Fruit fly (Drosophila melanogaster) whole organism, embryonic: ENCODE measurements around the gene CG33514.

Experiments used
- ATbp ChIP-seq: fragments of 200-800 bp; sonication (Bioruptor generic); optimal IDR thresholded peaks from 2 replicates; lab custom pipeline; 2017; ENCODE audit warnings: missing biosample characterization, mild to moderate bottlenecking, missing genetic modification characterization, missing genetic modification reagents
- Abd-B ChIP-seq: fragments of 200-800 bp; sonication (Bioruptor generic); optimal IDR thresholded peaks from 2 replicates; lab custom pipeline; 2018; ENCODE audit warnings: missing biosample characterization, mild to moderate bottlenecking, missing genetic modification characterization, moderate library complexity
- Ada2b ChIP-seq: fragments of 200-800 bp; sonication (Bioruptor generic); IDR thresholded peaks from 2 replicates; pipeline ENCODE4 v1.3.6; 2022; ENCODE audit warnings: missing biosample characterization, missing genetic modification characterization
- BEAF-32 ChIP-seq: fragments of 200-800 bp; sonication (Bioruptor generic); optimal IDR thresholded peaks from 3 replicates; lab custom pipeline; 2017; ENCODE audit warnings: missing biosample characterization, missing genetic modification characterization, mild to moderate bottlenecking, moderate library complexity, missing genetic modification reagents
- CG1024 ChIP-seq: fragments of 200-800 bp; sonication (Bioruptor generic); IDR thresholded peaks from 2 replicates; pipeline ENCODE4 v1.3.6; 2022; ENCODE audit warnings: missing biosample characterization, missing genetic modification characterization
- CG10366 ChIP-seq: fragments of 200-800 bp; sonication (Bioruptor generic); IDR thresholded peaks from 2 replicates; pipeline ENCODE4 v1.3.6; 2022; ENCODE audit warnings: missing biosample characterization, missing genetic modification characterization
- CG10959 ChIP-seq: fragments of 200-800 bp; sonication (Bioruptor generic); IDR thresholded peaks from 2 replicates; pipeline ENCODE4 v1.3.6; 2022; ENCODE audit warnings: missing biosample characterization, missing genetic modification characterization
- CG11695 ChIP-seq: fragments of 200-800 bp; sonication (Bioruptor generic); IDR thresholded peaks from 3 replicates; pipeline ENCODE4 v1.3.6; 2022; ENCODE audit warnings: missing biosample characterization, missing genetic modification characterization
- CG12104 ChIP-seq: fragments of 200-800 bp; sonication (Bioruptor generic); optimal IDR thresholded peaks from 3 replicates; lab custom pipeline; 2016; ENCODE audit warnings: missing biosample characterization, missing genetic modification characterization
- CG12236 ChIP-seq: fragments of 200-800 bp; sonication (Bioruptor generic); optimal IDR thresholded peaks from 2 replicates; lab custom pipeline; 2016; ENCODE audit warnings: missing biosample characterization, missing genetic modification characterization
- CG14441 ChIP-seq: fragments of 200-800 bp; sonication (Bioruptor generic); IDR thresholded peaks from 2 replicates; pipeline ENCODE4 v1.3.6; 2022; ENCODE audit warnings: missing biosample characterization, missing genetic modification characterization
- CG14965 ChIP-seq: fragments of 200-800 bp; sonication (Bioruptor generic); optimal IDR thresholded peaks from 2 replicates; lab custom pipeline; 2016; ENCODE audit warnings: missing biosample characterization, missing genetic modification characterization, borderline replicate concordance
- CG16813 ChIP-seq: fragments of 200-800 bp; sonication (Bioruptor generic); IDR thresholded peaks from 3 replicates; pipeline ENCODE4 v1.3.6; 2022; ENCODE audit warnings: missing biosample characterization, missing genetic modification characterization; ENCODE audit not compliant: partially characterized antibody
- CG1792 ChIP-seq: fragments of 200-800 bp; sonication (Bioruptor generic); optimal IDR thresholded peaks from 2 replicates; lab custom pipeline; 2016; ENCODE audit warnings: missing biosample characterization, missing genetic modification characterization
- CG33213 ChIP-seq: fragments of 200-800 bp; sonication (Bioruptor generic); optimal IDR thresholded peaks from 3 replicates; lab custom pipeline; 2016; ENCODE audit warnings: missing biosample characterization, missing genetic modification characterization
- CG4282 ChIP-seq: fragments of 200-800 bp; sonication (Bioruptor generic); optimal IDR thresholded peaks from 2 replicates; lab custom pipeline; 2016; ENCODE audit warnings: missing biosample characterization, missing genetic modification characterization
- CG4360 ChIP-seq: fragments of 200-800 bp; sonication (Bioruptor generic); IDR thresholded peaks from 2 replicates; pipeline ENCODE4 v1.3.6; 2022; ENCODE audit warnings: missing biosample characterization, missing genetic modification characterization
- CG6272 ChIP-seq: fragments of 200-800 bp; sonication (Bioruptor generic); IDR thresholded peaks from 2 replicates; pipeline ENCODE4 v1.3.6; 2022; ENCODE audit warnings: missing biosample characterization, missing genetic modification characterization
- CG6854 ChIP-seq: fragments of 200-800 bp; sonication (Bioruptor generic); optimal IDR thresholded peaks from 3 replicates; lab custom pipeline; 2017; ENCODE audit warnings: missing biosample characterization, mild to moderate bottlenecking, missing genetic modification characterization
- CG7372 ChIP-seq: fragments of 200-800 bp; sonication (Bioruptor generic); IDR thresholded peaks from 2 replicates; pipeline ENCODE4 v1.3.6; 2022; ENCODE audit warnings: missing biosample characterization, missing genetic modification characterization
- CG9437 ChIP-seq: fragments of 200-800 bp; sonication (Bioruptor generic); optimal IDR thresholded peaks from 2 replicates; lab custom pipeline; 2018; ENCODE audit warnings: missing biosample characterization, mild to moderate bottlenecking, missing genetic modification characterization
- CG9609 ChIP-seq: fragments of 200-800 bp; sonication (Bioruptor generic); optimal IDR thresholded peaks from 3 replicates; lab custom pipeline; 2016; ENCODE audit warnings: missing biosample characterization, missing genetic modification characterization
- CG9727 ChIP-seq: fragments of 200-800 bp; sonication (Bioruptor generic); optimal IDR thresholded peaks from 3 replicates; lab custom pipeline; 2017; ENCODE audit warnings: missing biosample characterization, mild to moderate bottlenecking, missing genetic modification characterization
- CG9932 ChIP-seq: fragments of 200-800 bp; sonication (Bioruptor generic); IDR thresholded peaks from 2 replicates; pipeline ENCODE4 v1.3.6; 2022; ENCODE audit warnings: missing biosample characterization, missing genetic modification characterization
- CHES-1-like ChIP-seq: fragments of 200-800 bp; sonication (Bioruptor generic); optimal IDR thresholded peaks from 2 replicates; lab custom pipeline; 2016; ENCODE audit warnings: missing biosample characterization, missing genetic modification characterization
- Dll ChIP-seq: fragments of 200-800 bp; sonication (Bioruptor generic); IDR thresholded peaks from 4 replicates; pipeline ENCODE4 v1.3.6; 2022; ENCODE audit warnings: missing biosample characterization, missing genetic modification characterization; ENCODE audit not compliant: partially characterized antibody
- Doc3 ChIP-seq: fragments of 200-800 bp; sonication (Bioruptor generic); IDR thresholded peaks from 3 replicates; pipeline ENCODE4 v1.3.6; 2022; ENCODE audit warnings: missing biosample characterization, missing genetic modification characterization; ENCODE audit not compliant: partially characterized antibody
- Dref ChIP-seq: fragments of 200-800 bp; sonication (Bioruptor generic); IDR thresholded peaks from 2 replicates; pipeline ENCODE4 v1.3.6; 2022; ENCODE audit warnings: missing biosample characterization, missing genetic modification characterization
- Drgx ChIP-seq: fragments of 200-800 bp; sonication (Bioruptor generic); IDR thresholded peaks from 2 replicates; pipeline ENCODE4 v1.3.6; 2022; ENCODE audit warnings: missing biosample characterization, missing genetic modification characterization
- Gug ChIP-seq: fragments of 200-800 bp; sonication (Bioruptor generic); IDR thresholded peaks from 4 replicates; pipeline ENCODE4 v1.3.6; 2022; ENCODE audit warnings: missing biosample characterization, missing genetic modification characterization
- HLH3B ChIP-seq: fragments of 200-800 bp; sonication (Bioruptor generic); IDR thresholded peaks from 2 replicates; pipeline ENCODE4 v1.3.6; 2022; ENCODE audit warnings: missing biosample characterization, missing genetic modification characterization
- HLH54F ChIP-seq: fragments of 200-800 bp; sonication (Bioruptor generic); optimal IDR thresholded peaks from 3 replicates; lab custom pipeline; 2016; ENCODE audit warnings: missing biosample characterization, missing genetic modification characterization
- Mes4 ChIP-seq: fragments of 200-800 bp; sonication (Bioruptor generic); optimal IDR thresholded peaks from 2 replicates; lab custom pipeline; 2016; ENCODE audit warnings: missing biosample characterization, missing genetic modification characterization
- NC2α ChIP-seq: fragments of 200-800 bp; sonication (Bioruptor generic); optimal IDR thresholded peaks from 2 replicates; lab custom pipeline; 2016; ENCODE audit warnings: missing biosample characterization, missing genetic modification characterization
- Side ChIP-seq: fragments of 200-800 bp; sonication (Bioruptor generic); optimal IDR thresholded peaks from 2 replicates; lab custom pipeline; 2016; ENCODE audit warnings: missing biosample characterization, missing genetic modification characterization
- aop ChIP-seq: fragments of 200-800 bp; sonication (Bioruptor generic); IDR thresholded peaks from 2 replicates; pipeline ENCODE4 v1.3.6; 2022; ENCODE audit warnings: missing biosample characterization, missing genetic modification characterization
- cato ChIP-seq: fragments of 200-800 bp; sonication (Bioruptor generic); optimal IDR thresholded peaks from 2 replicates; lab custom pipeline; 2016; ENCODE audit warnings: missing biosample characterization, missing genetic modification characterization, borderline replicate concordance
- caup ChIP-seq: fragments of 200-800 bp; sonication (Bioruptor generic); optimal IDR thresholded peaks from 3 replicates; lab custom pipeline; 2017; ENCODE audit warnings: missing biosample characterization, mild to moderate bottlenecking, missing genetic modification characterization, moderate library complexity; ENCODE audit not compliant: severe bottlenecking
- dmrt99B ChIP-seq: fragments of 200-800 bp; sonication (Bioruptor generic); optimal IDR thresholded peaks from 2 replicates; lab custom pipeline; 2018; ENCODE audit warnings: missing biosample characterization, mild to moderate bottlenecking, missing genetic modification characterization, moderate library complexity
- exex ChIP-seq: fragments of 200-800 bp; sonication (Bioruptor generic); optimal IDR thresholded peaks from 4 replicates; lab custom pipeline; 2018; ENCODE audit warnings: missing biosample characterization, mild to moderate bottlenecking, missing genetic modification characterization, moderate library complexity
- gcm ChIP-seq: fragments of 200-800 bp; sonication (Bioruptor generic); optimal IDR thresholded peaks from 2 replicates; lab custom pipeline; 2019; ENCODE audit warnings: missing biosample characterization, mild to moderate bottlenecking, missing genetic modification characterization, moderate library complexity
- maf-S ChIP-seq: fragments of 200-800 bp; sonication (Bioruptor generic); optimal IDR thresholded peaks from 2 replicates; lab custom pipeline; 2016; ENCODE audit warnings: missing biosample characterization, missing genetic modification characterization
- nom ChIP-seq: fragments of 200-800 bp; sonication (Bioruptor generic); optimal IDR thresholded peaks from 2 replicates; lab custom pipeline; 2017; ENCODE audit warnings: missing biosample characterization, missing genetic modification characterization, mild to moderate bottlenecking, moderate library complexity, missing genetic modification reagents
- repo ChIP-seq: fragments of 200-800 bp; sonication (Bioruptor generic); optimal IDR thresholded peaks from 2 replicates; lab custom pipeline; 2016; ENCODE audit warnings: missing biosample characterization, missing genetic modification characterization
- rib ChIP-seq: fragments of 200-800 bp; sonication (Bioruptor generic); IDR thresholded peaks from 2 replicates; pipeline ENCODE4 v1.3.6; 2022; ENCODE audit warnings: missing biosample characterization, missing genetic modification characterization
- ro ChIP-seq: fragments of 200-800 bp; sonication (Bioruptor generic); IDR thresholded peaks from 2 replicates; pipeline ENCODE4 v1.3.6; 2022; ENCODE audit warnings: missing biosample characterization, missing genetic modification characterization
- salm ChIP-seq: fragments of 200-800 bp; sonication (Bioruptor generic); optimal IDR thresholded peaks from 2 replicates; lab custom pipeline; 2018; ENCODE audit warnings: missing biosample characterization, mild to moderate bottlenecking, missing genetic modification characterization
- sens ChIP-seq: fragments of 200-800 bp; sonication (Bioruptor generic); peaks from one replicate; lab custom pipeline; 2016; ENCODE audit warnings: missing biosample characterization, missing genetic modification characterization
- tx ChIP-seq: fragments of 200-800 bp; sonication (Bioruptor generic); optimal IDR thresholded peaks from 2 replicates; lab custom pipeline; 2016; ENCODE audit warnings: missing biosample characterization, missing genetic modification characterization
- vvl ChIP-seq: fragments of 200-800 bp; sonication (Bioruptor generic); IDR thresholded peaks from 2 replicates; pipeline ENCODE4 v1.3.6; 2022; ENCODE audit warnings: missing biosample characterization, missing genetic modification characterization

CG33514 gene

dm6 chr3L:4403180-4403769, 38.0 kb downstream of the CG33514 start, which contains the start of gene Syx17 (continued):
- peak; percentile 6 for TF ChIP-seq nom (GFP tag; lab: Kevin White, UChicago)
- TF ChIP-seq ro, result no peak
- TF ChIP-seq HLH3B (GFP tag; lab: Robert Waterston, UW), result peak; percentile 48; the same call in 1 of the 2 replicates
- TF ChIP-seq Side (GFP tag; lab: Kevin White, UChicago), result peak; percentile 59
- TF ChIP-seq vvl (GFP tag; lab: Robert Waterston, UW), result peak; percentile 73
- TF ChIP-seq CG11695 (GFP tag; lab: Robert Waterston, UW), result peak; percentile 48; the same call in 1 of the 3 replicates
- TF ChIP-seq CG4360, result peak; percentile 25; the same call in 1 of the 2 replicates
- peak; percentile 70 for TF ChIP-seq CG33213 (GFP tag; lab: Kevin White, UChicago)
- no peak for TF ChIP-seq CG10959 (GFP tag; lab: Robert Waterston, UW)
- peak; percentile 10 for TF ChIP-seq CG12104 (GFP tag; lab: Kevin White, UChicago)
- TF ChIP-seq Dref (GFP tag; lab: Robert Waterston, UW), result peak; percentile 99
- TF ChIP-seq sens (GFP tag; lab: Kevin White, UChicago), result peak; percentile 94
- TF ChIP-seq Abd-B (GFP tag; lab: Kevin White, UChicago), result peak; percentile 48
- TF ChIP-seq dmrt99B (tag; lab: Kevin White, UChicago), result peak; percentile 61
- peak; percentile 86 for TF ChIP-seq Dll (GFP tag; lab: Robert Waterston, UW)
- TF ChIP-seq CG1024 (GFP tag; lab: Robert Waterston, UW), result no peak
- peak; percentile 51 for TF ChIP-seq caup (GFP tag; lab: Kevin White, UChicago)
- TF ChIP-seq Drgx (GFP tag; lab: Robert Waterston, UW), result peak; percentile 70
- peak; percentile 41 for TF ChIP-seq CG9437 (GFP tag; lab: Kevin White, UChicago)
- peak; percentile 11 for TF ChIP-seq CG12236
- TF ChIP-seq Doc3 (GFP tag; lab: Robert Waterston, UW), result peak; percentile 76
- TF ChIP-seq Ada2b, result no peak
- TF ChIP-seq CG9609 (GFP tag; lab: Kevin White, UChicago), result peak; percentile 34
- peak; percentile 50 for TF ChIP-seq maf-S (GFP tag; lab: Kevin White, UChicago)
- no peak for TF ChIP-seq salm (tag; lab: Kevin White, UChicago)
- peak; percentile 43 for TF ChIP-seq CG9727 (GFP tag; lab: Kevin White, UChicago)
- peak; percentile 83 for TF ChIP-seq CG9932 (GFP tag; lab: Robert Waterston, UW)
- TF ChIP-seq cato, result no peak
- peak; percentile 90 for TF ChIP-seq CG16813
- TF ChIP-seq CG14441 (GFP tag; lab: Robert Waterston, UW), result 0 out of 2 replicates have a peak, but pooled peaks have one; percentile 6
- TF ChIP-seq Gug (GFP tag; lab: Robert Waterston, UW), result peak; percentile 36; the same call in 1 of the 4 replicates
- TF ChIP-seq exex, result peak; percentile 51
- TF ChIP-seq CG14965 (GFP tag; lab: Kevin White, UChicago), result no peak
- no peak for TF ChIP-seq CG6854
- TF ChIP-seq rib (GFP tag; lab: Robert Waterston, UW), result peak; percentile 76; the same call in 1 of the 2 replicates
- TF ChIP-seq ATbp (GFP tag; lab: Kevin White, UChicago), result no peak
- TF ChIP-seq CG4282 (GFP tag; lab: Kevin White, UChicago), result peak; percentile 49
- TF ChIP-seq BEAF-32 (GFP tag; lab: Kevin White, UChicago), result peak; percentile 94
- TF ChIP-seq CHES-1-like (GFP tag; lab: Kevin White, UChicago), result peak; percentile 87
- peak; percentile 52; the same call in 1 of the 2 replicates for TF ChIP-seq CG6272
- TF ChIP-seq aop (GFP tag; lab: Robert Waterston, UW), result no peak
- TF ChIP-seq CG10366, result peak; percentile 46
- TF ChIP-seq repo (GFP tag; lab: Kevin White, UChicago), result peak; percentile 53
- peak; percentile 60 for TF ChIP-seq HLH54F (GFP tag; lab: Kevin White, UChicago)
- TF ChIP-seq gcm (GFP tag; lab: Kevin White, UChicago), result peak; percentile 68
- TF ChIP-seq NC2α (GFP tag; lab: Kevin White, UChicago), result peak; percentile 26
- peak; percentile 48 for TF ChIP-seq Mes4 (GFP tag; lab: Kevin White, UChicago)
- TF ChIP-seq tx (GFP tag; lab: Kevin White, UChicago), result peak; percentile 55
- TF ChIP-seq CG7372 (GFP tag; lab: Robert Waterston, UW), result no peak
- peak; percentile 51 for TF ChIP-seq CG1792 (GFP tag; lab: Kevin White, UChicago)
